Fruit fly (Drosophila melanogaster) whole organism, embryonic: Measurements from ENCODE around the gene ATPsynC.

Experiments used
- Adf1 ChIP-seq: fragments of 200-800 bp; sonication (Bioruptor generic); IDR thresholded peaks from 2 replicates; pipeline ENCODE4 v1.3.6; 2022; ENCODE audit warnings: missing biosample characterization, missing genetic modification characterization
- Asciz ChIP-seq: fragments of 200-800 bp; sonication (Bioruptor generic); optimal IDR thresholded peaks from 2 replicates; lab custom pipeline; 2017; ENCODE audit warnings: missing biosample characterization, mild to moderate bottlenecking, missing genetic modification characterization, missing genetic modification reagents
- BEAF-32 ChIP-seq: fragments of 200-800 bp; sonication (Bioruptor generic); optimal IDR thresholded peaks from 3 replicates; lab custom pipeline; 2017; ENCODE audit warnings: missing biosample characterization, missing genetic modification characterization, mild to moderate bottlenecking, moderate library complexity, missing genetic modification reagents
- Bgb ChIP-seq: fragments of 200-800 bp; sonication (Bioruptor generic); IDR thresholded peaks from 2 replicates; pipeline ENCODE4 v1.3.6; 2022; ENCODE audit warnings: missing biosample characterization, missing genetic modification characterization; ENCODE audit not compliant: partially characterized antibody
- CG10147 ChIP-seq: fragments of 200-800 bp; sonication (Bioruptor generic); optimal IDR thresholded peaks from 2 replicates; lab custom pipeline; 2019; ENCODE audit warnings: missing biosample characterization, mild to moderate bottlenecking, missing genetic modification characterization, moderate library complexity
- CG15514 ChIP-seq: fragments of 200-800 bp; sonication (Bioruptor generic); optimal IDR thresholded peaks from 3 replicates; lab custom pipeline; 2017; ENCODE audit warnings: missing biosample characterization, missing genetic modification characterization, mild to moderate bottlenecking, moderate library complexity, missing genetic modification reagents
- CG18599 ChIP-seq: fragments of 200-800 bp; sonication (Bioruptor generic); optimal IDR thresholded peaks from 3 replicates; lab custom pipeline; 2017; ENCODE audit warnings: missing biosample characterization, missing genetic modification characterization, mild to moderate bottlenecking, moderate library complexity, missing genetic modification reagents
- CG2129 ChIP-seq: fragments of 200-800 bp; sonication (Bioruptor generic); IDR thresholded peaks from 2 replicates; pipeline ENCODE4 v1.3.6; 2022; ENCODE audit warnings: missing biosample characterization, missing genetic modification characterization; ENCODE audit not compliant: partially characterized antibody
- CG31224 ChIP-seq: fragments of 200-800 bp; sonication (Bioruptor generic); IDR thresholded peaks from 2 replicates; pipeline ENCODE4 v1.3.6; 2022; ENCODE audit warnings: missing biosample characterization, missing genetic modification characterization
- CG32532 ChIP-seq: fragments of 200-800 bp; sonication (Bioruptor generic); IDR thresholded peaks from 2 replicates; pipeline ENCODE4 v1.3.6; 2022; ENCODE audit warnings: missing biosample characterization, missing genetic modification characterization
- CG32772 ChIP-seq: fragments of 200-800 bp; sonication (Bioruptor generic); IDR thresholded peaks from 2 replicates; pipeline ENCODE4 v1.3.6; 2022; ENCODE audit warnings: missing biosample characterization, missing genetic modification characterization
- CG3281 ChIP-seq: fragments of 200-800 bp; sonication (Bioruptor generic); optimal IDR thresholded peaks from 3 replicates; lab custom pipeline; 2017; ENCODE audit warnings: missing biosample characterization, mild to moderate bottlenecking, missing genetic modification characterization
- CG5180 ChIP-seq: fragments of 200-800 bp; sonication (Bioruptor generic); optimal IDR thresholded peaks from 3 replicates; lab custom pipeline; 2017; ENCODE audit warnings: missing biosample characterization, missing genetic modification characterization, mild to moderate bottlenecking, moderate library complexity, missing genetic modification reagents
- CG7556 ChIP-seq: fragments of 200-800 bp; sonication (Bioruptor generic); optimal IDR thresholded peaks from 2 replicates; lab custom pipeline; 2017; ENCODE audit warnings: missing biosample characterization, mild to moderate bottlenecking, missing genetic modification characterization
- CG8388 ChIP-seq: fragments of 200-800 bp; sonication (Bioruptor generic); optimal IDR thresholded peaks from 2 replicates; lab custom pipeline; 2019; ENCODE audit warnings: missing biosample characterization, mild to moderate bottlenecking, missing genetic modification characterization, moderate library complexity
- CG8478 ChIP-seq: fragments of >200 bp; optimal IDR thresholded peaks from 2 replicates; lab custom pipeline; 2018
- CG9797 ChIP-seq: fragments of 200-800 bp; sonication (Bioruptor generic); optimal IDR thresholded peaks from 3 replicates; lab custom pipeline; 2018; ENCODE audit warnings: missing biosample characterization, mild to moderate bottlenecking, missing genetic modification characterization
- CHES-1-like ChIP-seq: fragments of 200-800 bp; sonication (Bioruptor generic); optimal IDR thresholded peaks from 2 replicates; lab custom pipeline; 2016; ENCODE audit warnings: missing biosample characterization, missing genetic modification characterization
- CkIIα-i1 ChIP-seq: fragments of 200-800 bp; sonication (Bioruptor generic); IDR thresholded peaks from 2 replicates; pipeline ENCODE4 v1.3.6; 2022; ENCODE audit warnings: missing biosample characterization, missing genetic modification characterization
- CrebB ChIP-seq: fragments of 200-800 bp; sonication (Bioruptor generic); optimal IDR thresholded peaks from 3 replicates; lab custom pipeline; 2018; ENCODE audit warnings: missing biosample characterization, mild to moderate bottlenecking, missing genetic modification characterization
- Dad ChIP-seq: fragments of 200-800 bp; sonication (Bioruptor generic); optimal IDR thresholded peaks from 3 replicates; lab custom pipeline; 2016; ENCODE audit warnings: missing biosample characterization, missing genetic modification characterization
- Dref ChIP-seq: fragments of 200-800 bp; sonication (Bioruptor generic); IDR thresholded peaks from 2 replicates; pipeline ENCODE4 v1.3.6; 2022; ENCODE audit warnings: missing biosample characterization, missing genetic modification characterization
- E2f1 ChIP-seq: fragments of 200-800 bp; sonication (Bioruptor generic); IDR thresholded peaks from 2 replicates; pipeline ENCODE4 v1.3.6; 2022; ENCODE audit warnings: missing biosample characterization, missing genetic modification characterization
- Fer2 ChIP-seq: fragments of 200-800 bp; sonication (Bioruptor generic); optimal IDR thresholded peaks from 2 replicates; lab custom pipeline; 2018; ENCODE audit warnings: missing biosample characterization, mild to moderate bottlenecking, missing genetic modification characterization, moderate library complexity
- Lim3 ChIP-seq: fragments of 200-800 bp; sonication (Bioruptor generic); IDR thresholded peaks from 2 replicates; pipeline ENCODE4 v1.3.6; 2022; ENCODE audit warnings: missing biosample characterization, missing genetic modification characterization
- Meics ChIP-seq: fragments of 200-800 bp; sonication (Bioruptor generic); optimal IDR thresholded peaks from 2 replicates; lab custom pipeline; 2017; ENCODE audit warnings: missing biosample characterization, mild to moderate bottlenecking, missing genetic modification characterization
- Mes4 ChIP-seq: fragments of 200-800 bp; sonication (Bioruptor generic); optimal IDR thresholded peaks from 2 replicates; lab custom pipeline; 2016; ENCODE audit warnings: missing biosample characterization, missing genetic modification characterization
- Mrtf ChIP-seq: fragments of 200-800 bp; sonication (Bioruptor generic); IDR thresholded peaks from 3 replicates; pipeline ENCODE4 v1.3.6; 2022; ENCODE audit warnings: missing biosample characterization, missing genetic modification characterization
- Neu2 ChIP-seq: fragments of 200-800 bp; sonication (Bioruptor generic); optimal IDR thresholded peaks from 3 replicates; lab custom pipeline; 2016; ENCODE audit warnings: missing biosample characterization, missing genetic modification characterization, borderline replicate concordance
- Scr ChIP-seq: fragments of 200-800 bp; sonication (Bioruptor generic); IDR thresholded peaks from 2 replicates; pipeline ENCODE4 v1.3.6; 2022; ENCODE audit warnings: missing biosample characterization, missing genetic modification characterization; ENCODE audit not compliant: partially characterized antibody
- ab ChIP-seq: fragments of 200-800 bp; sonication (Bioruptor generic); optimal IDR thresholded peaks from 2 replicates; lab custom pipeline; 2016; ENCODE audit warnings: missing biosample characterization, missing genetic modification characterization
- amos ChIP-seq: fragments of 200-800 bp; sonication (Bioruptor generic); IDR thresholded peaks from 2 replicates; pipeline ENCODE4 v1.3.6; 2022; ENCODE audit warnings: missing biosample characterization, missing genetic modification characterization; ENCODE audit not compliant: partially characterized antibody
- ash1 ChIP-seq: fragments of 200-800 bp; sonication (Bioruptor generic); optimal IDR thresholded peaks from 2 replicates; lab custom pipeline; 2018; ENCODE audit warnings: missing biosample characterization, mild to moderate bottlenecking, missing genetic modification characterization
- bigmax ChIP-seq: fragments of 200-800 bp; sonication (Bioruptor generic); optimal IDR thresholded peaks from 2 replicates; lab custom pipeline; 2018; ENCODE audit warnings: missing biosample characterization, mild to moderate bottlenecking, missing genetic modification characterization
- cas ChIP-seq: fragments of 200-800 bp; sonication (Bioruptor generic); IDR thresholded peaks from 2 replicates; pipeline ENCODE4 v1.3.6; 2022; ENCODE audit warnings: missing biosample characterization, missing genetic modification characterization
- emc ChIP-seq: fragments of 200-800 bp; sonication (Bioruptor generic); optimal IDR thresholded peaks from 2 replicates; lab custom pipeline; 2016; ENCODE audit warnings: missing biosample characterization, missing genetic modification characterization
- eve ChIP-seq, 2 experiments: fragments of >200 bp; optimal IDR thresholded peaks; 2 replicates each; lab custom pipeline; 2017; ENCODE audit warnings: missing biosample characterization in 2 of 2, missing genetic modification characterization in 2 of 2
- gce ChIP-seq: fragments of 200-800 bp; sonication (Bioruptor generic); IDR thresholded peaks from 3 replicates; pipeline ENCODE4 v1.3.6; 2022; ENCODE audit warnings: missing biosample characterization, missing genetic modification characterization
- insv ChIP-seq, 2 experiments: fragments of 200-800 bp; sonication (Bioruptor generic); optimal IDR thresholded peaks; 3 replicates each; lab custom pipeline; 2016 to 2018; ENCODE audit warnings: missing biosample characterization in 2 of 2, missing genetic modification characterization in 2 of 2
- jigr1 ChIP-seq: fragments of 200-800 bp; sonication (Bioruptor generic); IDR thresholded peaks from 3 replicates; pipeline ENCODE4 v1.3.6; 2022; ENCODE audit warnings: missing biosample characterization, missing genetic modification characterization
- lab ChIP-seq: fragments of 200-800 bp; sonication (Bioruptor generic); optimal IDR thresholded peaks from 3 replicates; lab custom pipeline; 2017; ENCODE audit warnings: missing biosample characterization, missing genetic modification characterization, mild to moderate bottlenecking, moderate library complexity, missing genetic modification reagents
- nau ChIP-seq: fragments of 200-800 bp; sonication (Bioruptor generic); optimal IDR thresholded peaks from 3 replicates; lab custom pipeline; 2017; ENCODE audit warnings: missing biosample characterization, mild to moderate bottlenecking, missing genetic modification characterization, missing genetic modification reagents
- nerfin-1 ChIP-seq: fragments of 200-800 bp; sonication (Bioruptor generic); optimal IDR thresholded peaks from 3 replicates; lab custom pipeline; 2019; ENCODE audit warnings: missing biosample characterization, mild to moderate bottlenecking, missing genetic modification characterization, moderate library complexity
- nerfin-2 ChIP-seq: fragments of 200-800 bp; sonication (Bioruptor generic); IDR thresholded peaks from 2 replicates; pipeline ENCODE4 v1.3.6; 2022; ENCODE audit warnings: missing biosample characterization, missing genetic modification characterization; ENCODE audit not compliant: partially characterized antibody
- otp ChIP-seq: fragments of 200-800 bp; sonication (Bioruptor generic); IDR thresholded peaks from 3 replicates; pipeline ENCODE4, ENCODE4 v1.3.6; 2022; ENCODE audit warnings: missing biosample characterization, missing genetic modification characterization
- pum ChIP-seq: fragments of 200-800 bp; sonication (Bioruptor generic); optimal IDR thresholded peaks from 2 replicates; lab custom pipeline; 2016; ENCODE audit warnings: missing biosample characterization, missing genetic modification characterization
- sc ChIP-seq, 3 experiments: fragments of >200 bp in 2 of 3; fragments of 200-800 bp in 1 of 3; sonication (Bioruptor generic) in 1 of 3; optimal IDR thresholded peaks; 2 replicates in 2 of 3; 3 replicates in 1 of 3; lab custom pipeline; 2017; ENCODE audit warnings: mild to moderate bottlenecking in 1 of 3, missing biosample characterization in 1 of 3, missing genetic modification characterization in 1 of 3, missing genetic modification reagents in 1 of 3
- tna ChIP-seq: fragments of 200-800 bp; sonication (Bioruptor generic); IDR thresholded peaks from 2 replicates; pipeline ENCODE4 v1.3.6; 2022; ENCODE audit warnings: missing biosample characterization, missing genetic modification characterization; ENCODE audit not compliant: partially characterized antibody
- toy ChIP-seq: fragments of 200-800 bp; sonication (Bioruptor generic); IDR thresholded peaks from 2 replicates; pipeline ENCODE4 v1.3.6; 2022; ENCODE audit warnings: missing biosample characterization, missing genetic modification characterization
- zfh2 ChIP-seq: fragments of 200-800 bp; sonication (Bioruptor generic); optimal IDR thresholded peaks from 2 replicates; lab custom pipeline; 2016; ENCODE audit warnings: missing biosample characterization, missing genetic modification characterization

The ATPsynC gene

DNA sequence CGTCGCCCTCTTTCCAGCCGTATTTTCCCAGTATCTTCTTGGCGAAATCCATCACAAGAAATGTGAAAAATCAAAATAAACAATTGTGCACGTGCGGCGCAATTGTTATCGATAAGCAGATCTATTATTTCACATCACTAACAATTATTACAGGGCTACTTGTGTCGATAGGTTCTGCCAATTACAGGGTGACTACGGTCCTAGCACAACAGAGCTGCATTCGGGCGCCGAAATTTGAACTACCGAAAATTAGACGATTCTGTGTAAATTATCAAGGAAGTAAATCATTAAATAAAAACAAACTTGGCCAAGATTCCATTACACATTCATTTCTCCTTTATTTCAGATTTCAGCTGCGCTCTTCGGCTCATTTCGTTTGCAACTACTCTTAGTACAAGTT lies 3.6 kb downstream of the ATPsynC start, which contains the start of gene CG15561 (continued):
- TF ChIP-seq lab (GFP tag; lab: Kevin White, UChicago) (no peak), Fer2 (tag; lab: Kevin White, UChicago) (no peak), Scr (GFP tag; lab: Robert Waterston, UW) (no peak), bigmax (GFP tag; lab: Kevin White, UChicago) (peak; percentile 67), CHES-1-like (GFP tag; lab: Kevin White, UChicago) (peak; percentile 72), nerfin-2 (no peak), toy (GFP tag; lab: Robert Waterston, UW) (no peak), otp (GFP tag; lab: Robert Waterston, UW) (no peak), emc (GFP tag; lab: Kevin White, UChicago) (peak; percentile 22), eve (GFP tag; optimal IDR thresholded peaks at IDR 0.05; lab: Kevin White, UChicago) (no peak), Mrtf (GFP tag; lab: Robert Waterston, UW) (no peak), zfh2 (GFP tag; lab: Kevin White, UChicago) (peak; percentile 35), CG3281 (GFP tag; lab: Kevin White, UChicago) (no peak), insv (GFP tag; optimal IDR thresholded peaks at IDR 0.05; lab: Kevin White, UChicago) (peak in 1 of 2 experiments; percentile 31), Adf1 (GFP tag; lab: Robert Waterston, UW) (no peak), Bgb (GFP tag; lab: Robert Waterston, UW) (no peak), CG5180 (GFP tag; lab: Kevin White, UChicago) (no peak), CG32772 (GFP tag; lab: Robert Waterston, UW) (no peak), CG8388 (GFP tag; lab: Kevin White, UChicago) (no peak), CG10147 (GFP tag; lab: Kevin White, UChicago) (peak; percentile 9), Dref (GFP tag; lab: Robert Waterston, UW) (no peak), pum (GFP tag; lab: Kevin White, UChicago) (peak; percentile 35), CG8478 (no peak), Dad (GFP tag; lab: Kevin White, UChicago) (peak; percentile 55), CG18599 (no peak), nerfin-1 (tag; lab: Kevin White, UChicago) (peak; percentile 51), Asciz (GFP tag; lab: Kevin White, UChicago) (no peak), jigr1 (no peak), Neu2 (no peak), CG15514 (GFP tag; lab: Kevin White, UChicago) (peak; percentile 81), CkIIα-i1 (GFP tag; lab: Robert Waterston, UW) (no peak), tna (GFP tag; lab: Robert Waterston, UW) (no peak), sc (optimal IDR thresholded peaks at IDR 0.05; lab: Kevin White, UChicago) (no peak), sc (GFP tag; optimal IDR thresholded peaks at IDR 0.05; lab: Kevin White, UChicago) (peak; percentile 25), Lim3 (GFP tag; lab: Robert Waterston, UW) (no peak), CG7556 (GFP tag; lab: Kevin White, UChicago) (no peak), BEAF-32 (GFP tag; lab: Kevin White, UChicago) (peak; percentile 72), amos (GFP tag; lab: Robert Waterston, UW) (no peak), cas (GFP tag; lab: Robert Waterston, UW) (no peak), E2f1 (GFP tag; lab: Robert Waterston, UW) (no peak), CG9797 (GFP tag; lab: Kevin White, UChicago) (peak; percentile 50), CG2129 (GFP tag; lab: Robert Waterston, UW) (no peak), ab (no peak), CrebB (peak; percentile 64), CG32532 (GFP tag; lab: Robert Waterston, UW) (no peak), Meics (GFP tag; lab: Kevin White, UChicago) (peak; percentile 47), CG31224 (GFP tag; lab: Robert Waterston, UW) (no peak), Mes4 (GFP tag; lab: Kevin White, UChicago) (peak; percentile 47), nau (GFP tag; lab: Kevin White, UChicago) (no peak), gce (GFP tag; lab: Robert Waterston, UW) (no peak), ash1 (GFP tag; lab: Kevin White, UChicago) (peak; percentile 16)
